Worm (Caenorhabditis elegans): ENCODE measurements around the gene C06B3.16.

DNA sequence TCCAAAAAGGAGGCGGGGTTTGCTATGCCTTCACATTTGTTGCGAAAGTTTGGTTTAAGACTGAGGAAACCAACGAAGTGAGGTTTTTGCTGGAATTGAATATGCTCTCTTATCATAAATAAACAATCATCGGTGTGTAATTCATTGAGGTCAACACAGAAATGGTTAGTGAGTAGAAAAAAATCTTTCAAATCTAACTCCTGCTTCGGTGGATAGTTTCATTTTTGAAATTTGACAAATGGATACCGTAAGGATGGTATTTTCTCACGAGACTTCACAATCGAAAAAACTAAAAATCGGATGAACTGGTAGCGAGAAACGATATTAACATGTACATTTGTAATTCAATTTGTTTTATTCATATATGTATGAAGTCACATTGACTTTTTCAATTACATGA is 49.5 kb downstream of the C06B3.16 start, which contains the start of gene eol-1:
- no peak for TF ChIP-seq snu-23 (GFP tag; optimal IDR thresholded peaks at IDR 0.05)
- no peak for TF ChIP-seq unc-130 (tag; optimal IDR thresholded peaks at IDR 0.05)
- no peak for TF ChIP-seq lin-39 (tag; optimal IDR thresholded peaks at IDR 0.05)
- no peak for TF ChIP-seq sox-4 (tag; optimal IDR thresholded peaks at IDR 0.05)
- TF ChIP-seq snpc-4 (tag; optimal IDR thresholded peaks at IDR 0.05): no peak
- TF ChIP-seq dpl-1 (GFP tag; optimal IDR thresholded peaks at IDR 0.05): no peak
- TF ChIP-seq fos-1 (tag; optimal IDR thresholded peaks at IDR 0.05): no peak
- TF ChIP-seq elt-3 (tag; optimal IDR thresholded peaks at IDR 0.05): no peak
- TF ChIP-seq vab-15 (tag; optimal IDR thresholded peaks at IDR 0.05): no peak

Measured in whole organism, L1 larva.